Fruit fly (Drosophila melanogaster): ENCODE measurements around the gene CG8641.

CG8641 gene

DNA sequence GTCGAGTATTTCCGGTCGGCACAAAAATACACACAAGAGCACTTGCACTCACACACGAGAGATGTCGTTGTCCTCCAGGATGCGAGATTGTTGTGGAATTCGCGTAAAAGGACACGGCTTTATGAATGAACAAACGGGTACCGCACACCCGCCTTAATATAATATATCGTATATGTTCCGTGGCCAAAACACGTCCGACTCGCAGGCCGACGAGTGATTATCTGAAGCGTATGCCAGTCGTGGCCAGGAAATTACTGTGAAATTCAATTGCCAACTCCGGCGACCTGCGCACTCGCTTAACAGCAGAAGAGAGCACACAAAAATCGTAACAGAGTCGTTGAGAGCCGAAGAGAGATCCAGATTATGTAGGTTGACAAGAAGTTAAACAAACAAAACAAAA, at the start of gene CG8641:
Gene CG8641 (minus strand): TSS at position 205 of the 400 bp plus-strand sequence.
- TF ChIP-seq Sin3A (optimal IDR thresholded peaks at IDR 0.05) (no peak), ttk (optimal IDR thresholded peaks at IDR 0.05) (no peak), psq (optimal IDR thresholded peaks at IDR 0.05) (no peak), insv (optimal IDR thresholded peaks at IDR 0.05) (no peak), Myc (optimal IDR thresholded peaks at IDR 0.05) (no peak), h (optimal IDR thresholded peaks at IDR 0.05) (no peak)

DNA sequence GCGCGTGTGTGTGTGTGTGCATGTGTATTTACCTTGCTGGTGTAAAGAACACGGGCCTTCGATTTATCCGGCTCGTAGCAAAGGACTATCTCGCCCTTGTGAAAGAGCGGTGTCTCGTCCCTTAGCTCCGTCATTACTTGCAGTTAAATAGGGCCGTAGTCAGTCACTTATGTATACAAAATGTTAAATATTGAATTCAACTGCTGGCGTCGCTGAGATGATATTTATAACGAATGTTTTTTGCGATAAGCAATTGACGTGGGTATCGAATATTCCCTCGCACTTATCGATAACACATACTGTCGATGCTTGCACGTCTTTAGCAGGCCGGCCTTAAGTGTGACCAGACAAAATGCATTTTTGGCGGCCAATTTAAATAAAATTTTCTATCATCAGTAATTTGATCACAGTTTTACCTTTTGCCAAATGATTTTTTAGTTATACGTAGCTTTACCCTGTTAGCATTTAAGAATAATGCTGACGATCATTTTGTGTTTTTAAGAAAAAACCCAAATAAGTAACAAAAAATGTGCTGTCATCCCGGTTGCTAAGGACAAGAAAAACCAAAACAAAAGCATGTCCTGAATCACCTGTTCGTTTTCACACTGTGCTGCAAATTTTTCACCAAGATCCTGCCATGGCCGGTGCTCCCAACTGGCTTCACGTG, 48.2 kb upstream of the CG8641 start, which contains the start of the genes msl-3 and BBS1:
Gene msl-3 (minus strand): TSS at position 245 of the 667 bp plus-strand sequence.
Gene BBS1 (plus strand): TSS at position 617 of the 667 bp plus-strand sequence.
- no peak for TF ChIP-seq Sin3A (optimal IDR thresholded peaks at IDR 0.05)
- no peak for TF ChIP-seq insv (optimal IDR thresholded peaks at IDR 0.05)
- no peak for TF ChIP-seq ttk (optimal IDR thresholded peaks at IDR 0.05)

- TF ChIP-seq ttk (optimal IDR thresholded peaks at IDR 0.05) (no peak), Sin3A (optimal IDR thresholded peaks at IDR 0.05) (no peak), Myc (optimal IDR thresholded peaks at IDR 0.05) (no peak), h (optimal IDR thresholded peaks at IDR 0.05) (no peak), psq (optimal IDR thresholded peaks at IDR 0.05) (no peak), insv (optimal IDR thresholded peaks at IDR 0.05) (no peak)
These were observed 44.9 kb upstream of the CG8641 start for dm6 chr3L:7122136-7122535.

DNA sequence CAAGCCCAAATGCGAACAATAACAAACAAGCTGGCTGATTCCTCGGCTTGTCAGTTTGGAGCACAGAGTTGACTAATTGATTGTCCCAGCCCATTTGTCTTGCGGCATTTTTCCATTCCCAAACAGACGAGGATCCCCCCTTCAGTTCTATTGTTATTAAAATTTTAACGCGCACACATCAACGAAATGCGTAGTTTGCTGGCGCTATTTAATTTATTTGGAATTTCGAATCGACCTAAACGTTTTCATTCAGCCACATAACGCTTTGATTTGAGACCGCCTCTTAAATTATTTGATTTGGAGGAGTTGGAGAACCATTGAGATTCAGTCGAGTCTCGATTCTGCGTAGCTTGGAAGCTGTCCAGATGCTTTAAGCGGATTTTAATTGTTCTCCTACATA, 38.7 kb upstream of the CG8641 start:
- TF ChIP-seq insv (optimal IDR thresholded peaks at IDR 0.05): no peak
- TF ChIP-seq Sin3A (optimal IDR thresholded peaks at IDR 0.05): no peak
- no peak for TF ChIP-seq Myc (optimal IDR thresholded peaks at IDR 0.05)
- TF ChIP-seq h (optimal IDR thresholded peaks at IDR 0.05): no peak
- TF ChIP-seq ttk (optimal IDR thresholded peaks at IDR 0.05): no peak
- no peak for TF ChIP-seq psq (optimal IDR thresholded peaks at IDR 0.05)

dm6 chr3L:7113010-7113409, 35.7 kb upstream of the CG8641 start:
- no peak for TF ChIP-seq h (optimal IDR thresholded peaks at IDR 0.05)
- no peak for TF ChIP-seq psq (optimal IDR thresholded peaks at IDR 0.05)

- TF ChIP-seq psq (optimal IDR thresholded peaks at IDR 0.05): no peak
- TF ChIP-seq insv (optimal IDR thresholded peaks at IDR 0.05): no peak
- TF ChIP-seq Myc (optimal IDR thresholded peaks at IDR 0.05): no peak
- TF ChIP-seq ttk (optimal IDR thresholded peaks at IDR 0.05): no peak
- TF ChIP-seq h (optimal IDR thresholded peaks at IDR 0.05): no peak
- TF ChIP-seq Sin3A (optimal IDR thresholded peaks at IDR 0.05): no peak
These were observed 28.4 kb upstream of the CG8641 start for dm6 chr3L:7105693-7106092.

dm6 chr3L:7104485-7104884, 27.2 kb upstream of the CG8641 start:
- TF ChIP-seq psq (optimal IDR thresholded peaks at IDR 0.05) (no peak), h (optimal IDR thresholded peaks at IDR 0.05) (no peak), ttk (optimal IDR thresholded peaks at IDR 0.05) (no peak), insv (optimal IDR thresholded peaks at IDR 0.05) (no peak), Myc (optimal IDR thresholded peaks at IDR 0.05) (no peak), Sin3A (optimal IDR thresholded peaks at IDR 0.05) (no peak)

dm6 chr3L:7103941-7104340, 26.7 kb upstream of the CG8641 start:
- TF ChIP-seq psq (optimal IDR thresholded peaks at IDR 0.05) (no peak), h (optimal IDR thresholded peaks at IDR 0.05) (no peak), Sin3A (optimal IDR thresholded peaks at IDR 0.05) (no peak), Myc (optimal IDR thresholded peaks at IDR 0.05) (no peak), ttk (optimal IDR thresholded peaks at IDR 0.05) (no peak), insv (optimal IDR thresholded peaks at IDR 0.05) (no peak)

- TF ChIP-seq insv (optimal IDR thresholded peaks at IDR 0.05) (no peak), ttk (optimal IDR thresholded peaks at IDR 0.05) (no peak), Sin3A (optimal IDR thresholded peaks at IDR 0.05) (no peak), h (optimal IDR thresholded peaks at IDR 0.05) (no peak)
These were observed 19.3 kb upstream of the CG8641 start for dm6 chr3L:7096530-7096929.

DNA sequence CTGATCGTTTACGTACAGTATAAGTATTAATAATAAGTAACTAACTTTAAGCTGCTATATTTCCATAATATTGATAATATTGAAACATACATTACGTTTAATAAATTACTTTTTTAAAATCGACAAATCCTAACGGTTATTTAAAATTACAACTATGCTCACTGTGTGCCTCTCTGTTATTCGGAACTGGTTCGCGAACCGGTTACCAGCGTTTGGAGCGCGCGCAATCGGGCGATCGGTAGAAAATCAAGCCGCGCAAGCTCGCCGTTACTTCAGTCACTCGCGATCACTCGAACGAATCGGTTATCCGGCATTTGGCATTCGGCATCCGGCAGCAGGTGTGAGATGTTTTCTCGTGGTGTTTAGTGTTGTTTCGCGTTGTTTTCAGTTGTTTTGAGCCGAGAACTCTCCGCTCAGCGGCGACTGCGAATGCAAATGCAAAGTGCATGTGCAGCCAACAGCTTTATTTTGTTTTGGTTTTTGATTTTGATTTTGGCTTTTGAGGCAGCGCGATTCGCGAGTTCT, 17.3 kb upstream of the CG8641 start, which contains the start of gene form3:
Gene form3 (plus strand): TSS at position 271 of the 525 bp plus-strand sequence.
- TF ChIP-seq insv (optimal IDR thresholded peaks at IDR 0.05) (no peak), ttk (optimal IDR thresholded peaks at IDR 0.05) (no peak), Sin3A (optimal IDR thresholded peaks at IDR 0.05) (no peak), Myc (optimal IDR thresholded peaks at IDR 0.05) (no peak), psq (optimal IDR thresholded peaks at IDR 0.05) (no peak), h (optimal IDR thresholded peaks at IDR 0.05) (no peak)

dm6 chr3L:7094020-7094419, 16.8 kb upstream of the CG8641 start:
- no peak for TF ChIP-seq ttk (optimal IDR thresholded peaks at IDR 0.05)
- TF ChIP-seq h (optimal IDR thresholded peaks at IDR 0.05): no peak
- TF ChIP-seq psq (optimal IDR thresholded peaks at IDR 0.05): no peak

DNA sequence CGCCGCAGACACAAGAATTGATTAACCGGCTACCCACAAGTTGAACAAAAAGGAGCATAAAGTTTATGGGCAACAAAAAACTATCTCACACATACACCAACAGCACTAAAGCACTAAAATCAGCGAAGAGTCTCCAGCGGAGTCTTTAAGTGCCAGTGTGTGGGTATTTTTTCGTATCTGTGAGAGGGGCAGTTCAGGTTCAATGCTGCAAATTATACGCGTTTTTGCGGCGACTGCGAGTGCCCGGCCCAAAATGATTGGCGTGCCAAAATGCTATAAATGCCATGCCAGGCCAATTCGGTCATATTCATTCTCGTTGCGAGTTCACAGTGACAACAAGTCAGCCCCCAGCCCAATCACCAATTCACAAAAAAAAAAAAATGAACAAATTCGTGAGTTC, 15.6 kb upstream of the CG8641 start, which contains the start of gene Cpr65Ec:
Gene Cpr65Ec (plus strand): TSS at position 301 of the 400 bp plus-strand sequence.
- no peak for TF ChIP-seq ttk (optimal IDR thresholded peaks at IDR 0.05)
- TF ChIP-seq Sin3A (optimal IDR thresholded peaks at IDR 0.05): no peak
- no peak for TF ChIP-seq h (optimal IDR thresholded peaks at IDR 0.05)
- no peak for TF ChIP-seq insv (optimal IDR thresholded peaks at IDR 0.05)
- TF ChIP-seq Myc (optimal IDR thresholded peaks at IDR 0.05): no peak
- no peak for TF ChIP-seq psq (optimal IDR thresholded peaks at IDR 0.05)

dm6 chr3L:7091331-7091904, 14.2 kb upstream of the CG8641 start:
- no peak for TF ChIP-seq psq (optimal IDR thresholded peaks at IDR 0.05)
- TF ChIP-seq Sin3A (optimal IDR thresholded peaks at IDR 0.05): no peak

All from Kc167 (cell line).